Worm (Caenorhabditis elegans) whole organism, L4 larva: ENCODE results near the gene lgg-3.

Source experiments
- D1046.2 ChIP-seq: fragments of 200-800 bp; sonication (Bioruptor generic); IDR thresholded peaks from 2 replicates; pipeline ENCODE4 v1.3.6; 2022; ENCODE audit warnings: missing genetic modification characterization, missing compliant biosample characterization
- F26F4.8 ChIP-seq: fragments of 200-800 bp; sonication (Bioruptor generic); conservative IDR thresholded peaks from 2 replicates; pipeline ENCODE4 v1.3.6; 2022; ENCODE audit warnings: missing genetic modification characterization, missing compliant biosample characterization
- F37D6.2 ChIP-seq: sonication (generic microtip); optimal IDR thresholded peaks from 2 replicates; lab custom pipeline; 2016; ENCODE audit warnings: mild to moderate bottlenecking, missing genetic modification characterization, missing compliant biosample characterization
- F49E8.2 ChIP-seq: sonication (generic microtip); optimal IDR thresholded peaks from 2 replicates; lab custom pipeline; 2016; ENCODE audit warnings: missing compliant biosample characterization, mild to moderate bottlenecking, missing genetic modification characterization, borderline replicate concordance
- Y48G9A.11 ChIP-seq: fragments of 200-800 bp; sonication (Bioruptor generic); IDR thresholded peaks from 2 replicates; pipeline ENCODE4 v1.3.6; 2022; ENCODE audit warnings: missing genetic modification reagents, missing genetic modification characterization, missing compliant biosample characterization
- Y5F2A.4 ChIP-seq: fragments of 200-800 bp; sonication (Bioruptor generic); optimal IDR thresholded peaks from 2 replicates; lab custom pipeline; 2018; ENCODE audit warnings: mild to moderate bottlenecking, missing genetic modification characterization, missing compliant biosample characterization
- aha-1 ChIP-seq: fragments of 150-350 bp; peaks from one replicate; lab custom pipeline; 2014; ENCODE audit warnings: missing biosample characterization, missing genetic modification characterization
- attf-4 ChIP-seq: sonication (generic microtip); optimal IDR thresholded peaks from 3 replicates; lab custom pipeline; 2017; ENCODE audit warnings: missing biosample characterization, missing genetic modification characterization
- daf-12 ChIP-seq: fragments of 150-350 bp; optimal IDR thresholded peaks from 2 replicates; lab custom pipeline; 2014; ENCODE audit warnings: missing biosample characterization, missing genetic modification reagents, missing genetic modification characterization
- dmd-6 ChIP-seq: fragments of 200-800 bp; sonication (Bioruptor generic); IDR thresholded peaks from 2 replicates; pipeline ENCODE4 v1.3.6; 2022; ENCODE audit warnings: missing genetic modification reagents, missing genetic modification characterization, missing compliant biosample characterization
- dmd-8 ChIP-seq: fragments of 200-800 bp; sonication (Bioruptor generic); IDR thresholded peaks from 2 replicates; pipeline ENCODE4 v1.3.6; 2022; ENCODE audit warnings: missing genetic modification characterization, missing compliant biosample characterization
- egl-27 ChIP-seq: sonication (generic microtip); optimal IDR thresholded peaks from 3 replicates; lab custom pipeline; 2017; ENCODE audit warnings: missing biosample characterization, missing genetic modification reagents, missing genetic modification characterization
- fkh-10 ChIP-seq: fragments of 150-350 bp; optimal IDR thresholded peaks from 2 replicates; lab custom pipeline; 2014; ENCODE audit warnings: missing biosample characterization, missing genetic modification reagents, missing genetic modification characterization
- hlh-11 ChIP-seq: fragments of 200-800 bp; sonication (Bioruptor generic); optimal IDR thresholded peaks from 2 replicates; lab custom pipeline; 2018; ENCODE audit warnings: mild to moderate bottlenecking, missing genetic modification characterization, missing compliant biosample characterization
- lin-38 ChIP-seq: fragments of 200-800 bp; sonication (Bioruptor generic); IDR thresholded peaks from 2 replicates; pipeline ENCODE4 v1.3.6; 2022; ENCODE audit warnings: missing genetic modification reagents, missing genetic modification characterization, missing compliant biosample characterization
- lin-39 ChIP-seq: fragments of 150-350 bp; optimal IDR thresholded peaks from 2 replicates; lab custom pipeline; 2014; ENCODE audit warnings: missing biosample characterization, missing genetic modification reagents, missing genetic modification characterization
- lir-3 ChIP-seq: sonication (generic microtip); optimal IDR thresholded peaks from 2 replicates; lab custom pipeline; 2016; ENCODE audit warnings: mild to moderate bottlenecking, missing genetic modification characterization, missing compliant biosample characterization
- lsy-2 ChIP-seq, 2 experiments: fragments of 150-350 bp in 1 of 2; sonication (generic microtip) in 1 of 2; optimal IDR thresholded peaks; 2 replicates each; lab custom pipeline; 2014 to 2017; ENCODE audit warnings: missing biosample characterization in 2 of 2, missing genetic modification characterization in 2 of 2
- mdt-29 ChIP-seq: fragments of 200-800 bp; sonication (Bioruptor generic); IDR thresholded peaks from 2 replicates; pipeline ENCODE4 v1.3.6; 2022; ENCODE audit warnings: missing genetic modification reagents, missing genetic modification characterization, missing compliant biosample characterization
- mep-1 ChIP-seq: fragments of 150-350 bp; sonication (generic microtip); optimal IDR thresholded peaks from 3 replicates; lab custom pipeline; 2014; ENCODE audit warnings: missing biosample characterization, missing genetic modification characterization
- mes-2 ChIP-seq: sonication (generic microtip); optimal IDR thresholded peaks from 2 replicates; lab custom pipeline; 2016; ENCODE audit warnings: missing genotype, mild to moderate bottlenecking, missing genetic modification characterization, missing compliant biosample characterization; ENCODE audit not compliant: poor library complexity, severe bottlenecking
- mxl-2 ChIP-seq: fragments of 200-800 bp; sonication (Bioruptor generic); conservative IDR thresholded peaks from 2 replicates; pipeline ENCODE4 v1.3.6; 2022; ENCODE audit warnings: missing genetic modification reagents, missing genetic modification characterization, missing compliant biosample characterization
- nhr-102 ChIP-seq: sonication (generic microtip); optimal IDR thresholded peaks from 2 replicates; lab custom pipeline; 2016; ENCODE audit warnings: mild to moderate bottlenecking, missing genetic modification characterization, moderate library complexity, missing compliant biosample characterization
- nhr-11 ChIP-seq: fragments of 150-350 bp; optimal IDR thresholded peaks from 2 replicates; lab custom pipeline; 2014; ENCODE audit warnings: missing biosample characterization, missing genetic modification characterization
- nhr-111 ChIP-seq: fragments of 200-800 bp; sonication (Bioruptor generic); optimal IDR thresholded peaks from 2 replicates; lab custom pipeline; 2018; ENCODE audit warnings: mild to moderate bottlenecking, missing genetic modification characterization, missing compliant biosample characterization
- nhr-237 ChIP-seq: sonication (generic microtip); optimal IDR thresholded peaks from 2 replicates; lab custom pipeline; 2017; ENCODE audit warnings: missing biosample characterization, missing genetic modification characterization
- nhr-25 ChIP-seq: sonication (generic microtip); optimal IDR thresholded peaks from 2 replicates; lab custom pipeline; 2017; ENCODE audit warnings: missing genetic modification characterization, mild to moderate bottlenecking, missing compliant biosample characterization, antibody characterized with exemption, moderate library complexity, borderline replicate concordance; ENCODE audit not compliant: insufficient read depth
- nhr-28 ChIP-seq: fragments of 150-350 bp; optimal IDR thresholded peaks from 2 replicates; lab custom pipeline; 2014; ENCODE audit warnings: missing biosample characterization, missing genetic modification characterization
- nhr-41 ChIP-seq: fragments of 200-800 bp; sonication (Bioruptor generic); IDR thresholded peaks from 2 replicates; pipeline ENCODE4 v1.3.6; 2022; ENCODE audit warnings: missing genetic modification reagents, missing genetic modification characterization, missing compliant biosample characterization
- nhr-48 ChIP-seq: sonication (generic microtip); optimal IDR thresholded peaks from 2 replicates; lab custom pipeline; 2016; ENCODE audit warnings: mild to moderate bottlenecking, missing genetic modification characterization, missing compliant biosample characterization
- nhr-6 ChIP-seq: fragments of 150-350 bp; optimal IDR thresholded peaks from 2 replicates; lab custom pipeline; 2014; ENCODE audit warnings: missing biosample characterization, missing genetic modification characterization
- nhr-77 ChIP-seq: fragments of 150-350 bp; optimal IDR thresholded peaks from 2 replicates; lab custom pipeline; 2014; ENCODE audit warnings: missing biosample characterization, missing genetic modification characterization
- pha-4 ChIP-seq, 2 experiments: fragments of 150-350 bp in 1 of 2; fragments of 200-800 bp in 1 of 2; sonication (Bioruptor generic) in 1 of 2; IDR thresholded peaks in 1 of 2; optimal IDR thresholded peaks in 1 of 2; 2 replicates each; pipeline versions ENCODE4 v1.3.6 to Lab custom; 2014 to 2022; ENCODE audit warnings: missing genetic modification characterization in 2 of 2, missing genetic modification reagents in 2 of 2, missing biosample characterization in 1 of 2, missing compliant biosample characterization in 1 of 2
- php-3 ChIP-seq: fragments of 200-800 bp; sonication (Bioruptor generic); IDR thresholded peaks from 2 replicates; pipeline ENCODE4 v1.3.6; 2022; ENCODE audit warnings: missing genetic modification reagents, missing genetic modification characterization, missing compliant biosample characterization
- pqm-1 ChIP-seq: sonication (generic microtip); optimal IDR thresholded peaks from 2 replicates; lab custom pipeline; 2017; ENCODE audit warnings: missing biosample characterization, missing genetic modification characterization
- sdz-12 ChIP-seq: fragments of 200-800 bp; sonication (Bioruptor generic); optimal IDR thresholded peaks from 2 replicates; lab custom pipeline; 2018; ENCODE audit warnings: mild to moderate bottlenecking, missing genetic modification characterization, missing compliant biosample characterization
- snpc-1.2 ChIP-seq: fragments of 200-800 bp; sonication (Bioruptor generic); IDR thresholded peaks from 2 replicates; pipeline ENCODE4 v1.3.6; 2022; ENCODE audit warnings: missing genetic modification reagents, missing genetic modification characterization, missing compliant biosample characterization
- unc-130 ChIP-seq: sonication (generic microtip); optimal IDR thresholded peaks from 2 replicates; lab custom pipeline; 2016; ENCODE audit warnings: missing genetic modification reagents, missing genetic modification characterization, missing compliant biosample characterization
- unc-62 ChIP-seq, 3 experiments: fragments of 150-350 bp in 1 of 3; sonication (generic microtip); optimal IDR thresholded peaks in 2 of 3; peaks in 1 of 3; 1 replicate in 1 of 3; 2 replicates in 2 of 3; lab custom pipeline; 2014 to 2017; ENCODE audit warnings: missing biosample characterization in 3 of 3, missing genetic modification characterization in 3 of 3, missing genetic modification reagents in 3 of 3, missing genotype in 1 of 3
- vab-7 ChIP-seq: fragments of 200-800 bp; sonication (Bioruptor generic); IDR thresholded peaks from 2 replicates; pipeline ENCODE4 v1.3.6; 2022; ENCODE audit warnings: missing genetic modification reagents, missing genetic modification characterization, missing compliant biosample characterization
- zfp-2 ChIP-seq: sonication (generic microtip); optimal IDR thresholded peaks from 2 replicates; lab custom pipeline; 2016; ENCODE audit warnings: mild to moderate bottlenecking, missing genetic modification characterization, missing compliant biosample characterization

The lgg-3 gene

ce11 chrIII:5665710-5666109 is 32.1 kb downstream of the lgg-3 start:
- TF ChIP-seq D1046.2 (GFP tag; lab: Robert Waterston, UW) (no peak), dmd-8 (GFP tag; lab: Robert Waterston, UW) (no peak), nhr-237 (no peak), nhr-111 (GFP tag; lab: Kevin White, UChicago) (no peak), nhr-11 (tag; lab: Kevin White, UChicago) (no peak), zfp-2 (no peak), lir-3 (no peak)

- TF ChIP-seq nhr-28 (tag; lab: Kevin White, UChicago) (peak; percentile 31), daf-12 (tag; lab: Kevin White, UChicago) (no peak), pqm-1 (tag; lab: Kevin White, UChicago) (peak; percentile 1), mes-2 (tag; lab: Kevin White, UChicago) (peak; percentile 13)
- TF ChIP-seq, all 104 proteins: peak for 3
These were observed 32.5 kb downstream of the lgg-3 start for ce11 chrIII:5665278-5665677.

ce11 chrIII:5663933-5664332 is 33.9 kb downstream of the lgg-3 start, which contains the start of gene par-3:
Gene par-3, plus strand, starts transcription at chrIII:5664233.
- TF ChIP-seq aha-1 (tag; lab: Kevin White, UChicago) (peak; percentile 42), unc-62 (GFP tag; optimal IDR thresholded peaks at IDR 0.05 in 1 of 2; lab: Kevin White, UChicago) (no peak), unc-62 (tag; optimal IDR thresholded peaks at IDR 0.05; lab: Kevin White, UChicago) (no peak), fkh-10 (GFP tag; lab: Kevin White, UChicago) (no peak), attf-4 (tag; lab: Kevin White, UChicago) (no peak), pqm-1 (tag; lab: Kevin White, UChicago) (peak; percentile 53), nhr-41 (GFP tag; lab: Robert Waterston, UW) (no peak)

ce11 chrIII:5663521-5663920 is 34.3 kb downstream of the lgg-3 start:
- TF ChIP-seq F37D6.2 (tag; lab: Kevin White, UChicago) (no peak), hlh-11 (tag; lab: Kevin White, UChicago) (no peak), nhr-77 (no peak), F49E8.2 (tag; lab: Kevin White, UChicago) (peak; percentile 85), Y5F2A.4 (no peak), mxl-2 (no peak), pha-4 (GFP tag; IDR thresholded peaks at IDR 0.05; lab: Robert Waterston, UW) (no peak), pha-4 (tag; optimal IDR thresholded peaks at IDR 0.05; lab: Kevin White, UChicago) (no peak), lsy-2 (tag; optimal IDR thresholded peaks at IDR 0.05; lab: Kevin White, UChicago) (peak in 1 of 2 experiments; percentile 73), aha-1 (tag; lab: Kevin White, UChicago) (no peak), nhr-25 (tag; lab: Kevin White, UChicago) (no peak), snpc-1.2 (GFP tag; lab: Robert Waterston, UW) (peak; percentile 60; the same call in 1 of the 2 replicates), sdz-12 (GFP tag; lab: Kevin White, UChicago) (no peak), php-3 (GFP tag; lab: Robert Waterston, UW) (no peak), lin-38 (GFP tag; lab: Robert Waterston, UW) (peak; percentile 81), Y48G9A.11 (GFP tag; lab: Robert Waterston, UW) (peak; percentile 79), nhr-48 (tag; lab: Kevin White, UChicago) (no peak), mdt-29 (GFP tag; lab: Robert Waterston, UW) (no peak), egl-27 (no peak), lin-39 (tag; lab: Kevin White, UChicago) (no peak), fkh-10 (GFP tag; lab: Kevin White, UChicago) (no peak), dmd-6 (no peak), nhr-6 (tag; lab: Kevin White, UChicago) (no peak), unc-130 (GFP tag; lab: Kevin White, UChicago) (peak; percentile 87), vab-7 (GFP tag; lab: Robert Waterston, UW) (no peak), mep-1 (tag; lab: Kevin White, UChicago) (no peak), F26F4.8 (GFP tag; lab: Robert Waterston, UW) (no peak), nhr-102 (tag; lab: Kevin White, UChicago) (no peak)
